Fruit fly (Drosophila melanogaster) whole organism, adult: ENCODE data around the gene CG44000.

Experiments
- CG11617 ChIP-seq: fragments of 200-800 bp; sonication (Bioruptor generic); optimal IDR thresholded peaks from 2 replicates; lab custom pipeline; 2017; ENCODE audit warnings: mild to moderate bottlenecking, missing biosample characterization, missing genetic modification reagents, missing genetic modification characterization
- CG12768 ChIP-seq: fragments of 200-800 bp; sonication (Bioruptor generic); optimal IDR thresholded peaks from 2 replicates; lab custom pipeline; 2017; ENCODE audit warnings: missing biosample characterization, missing genetic modification characterization, mild to moderate bottlenecking, moderate library complexity, missing genetic modification reagents
- CG14711 ChIP-seq: fragments of 200-800 bp; sonication (Bioruptor generic); optimal IDR thresholded peaks from 2 replicates; lab custom pipeline; 2018; ENCODE audit warnings: missing biosample characterization, mild to moderate bottlenecking, missing genetic modification characterization, moderate library complexity
- CG1620 ChIP-seq: fragments of 200-800 bp; sonication (Bioruptor generic); optimal IDR thresholded peaks from 2 replicates; lab custom pipeline; 2016; ENCODE audit warnings: missing biosample characterization, missing genetic modification characterization
- CG33017 ChIP-seq: fragments of 200-800 bp; sonication (Bioruptor generic); optimal IDR thresholded peaks from 2 replicates; lab custom pipeline; 2018; ENCODE audit warnings: missing biosample characterization, mild to moderate bottlenecking, missing genetic modification characterization, moderate library complexity
- CG5204 ChIP-seq: fragments of 200-800 bp; sonication (Bioruptor generic); optimal IDR thresholded peaks from 2 replicates; lab custom pipeline; 2016; ENCODE audit warnings: missing biosample characterization, missing genetic modification characterization
- CG7045 ChIP-seq: fragments of 200-800 bp; sonication (Bioruptor generic); optimal IDR thresholded peaks from 2 replicates; lab custom pipeline; 2017; ENCODE audit warnings: missing biosample characterization, mild to moderate bottlenecking, missing genetic modification characterization
- CG7101 ChIP-seq: fragments of 200-800 bp; sonication (Bioruptor generic); optimal IDR thresholded peaks from 2 replicates; lab custom pipeline; 2018; ENCODE audit warnings: missing biosample characterization, mild to moderate bottlenecking, missing genetic modification characterization, moderate library complexity
- Clk ChIP-seq: fragments of 200-800 bp; sonication (Bioruptor generic); optimal IDR thresholded peaks from 2 replicates; lab custom pipeline; 2017; ENCODE audit warnings: missing biosample characterization, missing genetic modification characterization
- Crg-1 ChIP-seq: fragments of 200-800 bp; sonication (Bioruptor generic); optimal IDR thresholded peaks from 2 replicates; lab custom pipeline; 2016; ENCODE audit warnings: missing biosample characterization, missing genetic modification characterization
- Hr96 ChIP-seq: fragments of 200-800 bp; sonication (Bioruptor generic); optimal IDR thresholded peaks from 2 replicates; lab custom pipeline; 2016; ENCODE audit warnings: missing biosample characterization, missing genetic modification characterization
- Mnt ChIP-seq: fragments of 200-800 bp; sonication (Bioruptor generic); optimal IDR thresholded peaks from 2 replicates; lab custom pipeline; 2016; ENCODE audit warnings: missing biosample characterization, mild to moderate bottlenecking, missing genetic modification characterization
- bab1 ChIP-seq: fragments of 200-800 bp; sonication (Bioruptor generic); optimal IDR thresholded peaks from 3 replicates; lab custom pipeline; 2019; ENCODE audit warnings: missing biosample characterization, mild to moderate bottlenecking, missing genetic modification characterization, moderate library complexity
- cic ChIP-seq: fragments of 200-800 bp; sonication (Bioruptor generic); optimal IDR thresholded peaks from 2 replicates; lab custom pipeline; 2017; ENCODE audit warnings: missing biosample characterization, mild to moderate bottlenecking, missing genetic modification characterization, moderate library complexity
- cnc ChIP-seq, 2 experiments: fragments of >200 bp; optimal IDR thresholded peaks; 2 replicates each; lab custom pipeline; 2017
- kay ChIP-seq: fragments of 200-800 bp; sonication (Bioruptor generic); peaks from one replicate; lab custom pipeline; 2016; ENCODE audit warnings: missing biosample characterization, missing genetic modification characterization, borderline replicate concordance
- ovo ChIP-seq: fragments of 200-800 bp; sonication (Bioruptor generic); optimal IDR thresholded peaks from 2 replicates; lab custom pipeline; 2016; ENCODE audit warnings: missing biosample characterization, missing genetic modification characterization
- pad ChIP-seq: fragments of 200-800 bp; sonication (Bioruptor generic); optimal IDR thresholded peaks from 3 replicates; lab custom pipeline; 2017; ENCODE audit warnings: missing biosample characterization, missing genetic modification characterization, mild to moderate bottlenecking, moderate library complexity, missing genetic modification reagents
- tj ChIP-seq: fragments of 200-800 bp; sonication (Bioruptor generic); optimal IDR thresholded peaks from 3 replicates; lab custom pipeline; 2017; ENCODE audit warnings: missing biosample characterization, mild to moderate bottlenecking, missing genetic modification characterization, moderate library complexity
- toe ChIP-seq: fragments of 200-800 bp; sonication (Bioruptor generic); optimal IDR thresholded peaks from 2 replicates; lab custom pipeline; 2016; ENCODE audit warnings: missing biosample characterization, missing genetic modification characterization

The CG44000 gene

dm6 chr2L:5052994-5053393 lies 9.9 kb downstream of the CG44000 start, which contains the start of gene eIF3h:
Gene eIF3h (minus strand): TSS chr2L:5053094.
- TF ChIP-seq Mnt (GFP tag; lab: Kevin White, UChicago) (no peak), toe (no peak), CG5204 (no peak), kay (GFP tag; lab: Kevin White, UChicago) (no peak), CG7101 (tag; lab: Kevin White, UChicago) (no peak), CG1620 (no peak), pad (GFP tag; lab: Kevin White, UChicago) (no peak), Crg-1 (GFP tag; lab: Kevin White, UChicago) (no peak)

dm6 chr2L:5054953-5055352 lies 11.9 kb downstream of the CG44000 start, which contains the start of the genes CG14036 and His3.3A:
Gene CG14036 (minus strand): TSS chr2L:5055016.
Gene His3.3A (plus strand): TSS chr2L:5055058.
- TF ChIP-seq Crg-1 (GFP tag; lab: Kevin White, UChicago) (peak; percentile 35), ovo (GFP tag; lab: Kevin White, UChicago) (peak; percentile 82), bab1 (GFP tag; lab: Kevin White, UChicago) (peak; percentile 40), CG1620 (peak; percentile 40), CG14711 (peak; percentile 2), tj (GFP tag; lab: Kevin White, UChicago) (no peak), CG12768 (GFP tag; lab: Kevin White, UChicago) (no peak), Mnt (GFP tag; lab: Kevin White, UChicago) (peak; percentile 10), CG7101 (tag; lab: Kevin White, UChicago) (peak; percentile 28), CG33017 (tag; lab: Kevin White, UChicago) (no peak), pad (GFP tag; lab: Kevin White, UChicago) (peak; percentile 4), cic (GFP tag; lab: Kevin White, UChicago) (peak; percentile 59)

dm6 chr2L:5055528-5055927 lies 12.5 kb downstream of the CG44000 start:
- TF ChIP-seq toe (no peak), tj (GFP tag; lab: Kevin White, UChicago) (no peak), Hr96 (no peak), CG11617 (GFP tag; lab: Kevin White, UChicago) (no peak), cic (GFP tag; lab: Kevin White, UChicago) (peak; percentile 1), bab1 (GFP tag; lab: Kevin White, UChicago) (no peak), Clk (GFP tag; lab: Kevin White, UChicago) (no peak), Crg-1 (GFP tag; lab: Kevin White, UChicago) (no peak)

- TF ChIP-seq Clk (GFP tag; lab: Kevin White, UChicago), result no peak
- TF ChIP-seq CG14711, result no peak
- TF ChIP-seq cnc (optimal IDR thresholded peaks at IDR 0.05; lab: Kevin White, UChicago), result no peak
- no peak for TF ChIP-seq CG11617 (GFP tag; lab: Kevin White, UChicago)
Measured at dm6 chr2L:5058094-5058493, 15.0 kb downstream of the CG44000 start, which contains the start of gene Nepl3. Gene Nepl3 (minus strand): TSS chr2L:5058248.

dm6 chr2L:5059645-5060254 lies 16.7 kb downstream of the CG44000 start, which contains the start of gene Rpn11:
Gene Rpn11 (minus strand): TSS chr2L:5059790.
- peak; percentile 64 for TF ChIP-seq bab1 (GFP tag; lab: Kevin White, UChicago)
- peak; percentile 94 to 98 for TF ChIP-seq cnc (optimal IDR thresholded peaks at IDR 0.05; lab: Kevin White, UChicago)
- no peak for TF ChIP-seq toe
- peak; percentile 56 for TF ChIP-seq CG7101 (tag; lab: Kevin White, UChicago)
- TF ChIP-seq CG1620, result peak; percentile 77
- peak; percentile 74 for TF ChIP-seq CG33017 (tag; lab: Kevin White, UChicago)
- no peak for TF ChIP-seq cic (GFP tag; lab: Kevin White, UChicago)
- TF ChIP-seq ovo (GFP tag; lab: Kevin White, UChicago), result peak; percentile 63
- peak; percentile 57 for TF ChIP-seq Crg-1 (GFP tag; lab: Kevin White, UChicago)
- peak; percentile 62 for TF ChIP-seq CG14711
- TF ChIP-seq pad (GFP tag; lab: Kevin White, UChicago), result peak; percentile 52
- TF ChIP-seq kay (GFP tag; lab: Kevin White, UChicago), result no peak
- no peak for TF ChIP-seq CG5204
- TF ChIP-seq CG11617 (GFP tag; lab: Kevin White, UChicago), result peak; percentile 72
- TF ChIP-seq CG7045 (GFP tag; lab: Kevin White, UChicago), result peak; percentile 51
- TF ChIP-seq CG12768 (GFP tag; lab: Kevin White, UChicago), result peak; percentile 56
- peak; percentile 97 for TF ChIP-seq tj (GFP tag; lab: Kevin White, UChicago)
- peak; percentile 28 for TF ChIP-seq Mnt (GFP tag; lab: Kevin White, UChicago)
- TF ChIP-seq Hr96, result no peak
- peak; percentile 23 for TF ChIP-seq Clk (GFP tag; lab: Kevin White, UChicago)

dm6 chr2L:5060515-5060914 lies 17.4 kb downstream of the CG44000 start, which contains the start of gene qtc:
Gene qtc (plus strand): TSS chr2L:5060815.
- TF ChIP-seq CG12768 (GFP tag; lab: Kevin White, UChicago), result no peak
- no peak for TF ChIP-seq toe
- TF ChIP-seq CG14711, result no peak
- TF ChIP-seq cic (GFP tag; lab: Kevin White, UChicago), result no peak
- TF ChIP-seq pad (GFP tag; lab: Kevin White, UChicago), result no peak
- no peak for TF ChIP-seq CG33017 (tag; lab: Kevin White, UChicago)
- TF ChIP-seq Mnt (GFP tag; lab: Kevin White, UChicago), result no peak
